Fruit fly (Drosophila melanogaster) whole organism, embryonic: ENCODE results near the gene mrva.

ENCODE experiments used
- BtbVII ChIP-seq: fragments of 200-800 bp; sonication (Bioruptor generic); optimal IDR thresholded peaks from 3 replicates; lab custom pipeline; 2017; ENCODE audit warnings: missing biosample characterization, mild to moderate bottlenecking, missing genetic modification characterization
- Bteb2 ChIP-seq: fragments of 200-800 bp; sonication (Bioruptor generic); optimal IDR thresholded peaks from 2 replicates; lab custom pipeline; 2016; ENCODE audit warnings: missing biosample characterization, missing genetic modification characterization
- CG10321 ChIP-seq: fragments of 200-800 bp; sonication (Bioruptor generic); IDR thresholded peaks from 2 replicates; pipeline ENCODE4 v1.3.6; 2022; ENCODE audit warnings: missing biosample characterization, missing genetic modification characterization
- CG11093 ChIP-seq: fragments of 200-800 bp; sonication (Bioruptor generic); IDR thresholded peaks from 3 replicates; pipeline ENCODE4 v1.3.6; 2022; ENCODE audit warnings: missing biosample characterization, missing genetic modification characterization
- CG11247 ChIP-seq: fragments of 200-800 bp; sonication (Bioruptor generic); IDR thresholded peaks from 2 replicates; pipeline ENCODE4 v1.3.6; 2022; ENCODE audit warnings: missing biosample characterization, missing genetic modification characterization
- CG12155 ChIP-seq: fragments of 200-800 bp; sonication (Bioruptor generic); optimal IDR thresholded peaks from 3 replicates; lab custom pipeline; 2016; ENCODE audit warnings: missing biosample characterization, missing genetic modification characterization
- CG12659 ChIP-seq: fragments of 200-800 bp; sonication (Bioruptor generic); optimal IDR thresholded peaks from 3 replicates; lab custom pipeline; 2017; ENCODE audit warnings: mild to moderate bottlenecking, missing biosample characterization, missing genetic modification reagents, missing genetic modification characterization
- CG13894 ChIP-seq: fragments of 200-800 bp; sonication (Bioruptor generic); optimal IDR thresholded peaks from 3 replicates; lab custom pipeline; 2018; ENCODE audit warnings: missing biosample characterization, mild to moderate bottlenecking, missing genetic modification characterization, moderate library complexity
- CG14014 ChIP-seq: fragments of 200-800 bp; sonication (Bioruptor generic); IDR thresholded peaks from 2 replicates; pipeline ENCODE4 v1.3.6; 2022; ENCODE audit warnings: missing biosample characterization, missing genetic modification characterization
- CG15514 ChIP-seq: fragments of 200-800 bp; sonication (Bioruptor generic); optimal IDR thresholded peaks from 3 replicates; lab custom pipeline; 2017; ENCODE audit warnings: missing biosample characterization, missing genetic modification characterization, mild to moderate bottlenecking, moderate library complexity, missing genetic modification reagents
- CG15696 ChIP-seq: fragments of 200-800 bp; sonication (Bioruptor generic); optimal IDR thresholded peaks from 2 replicates; lab custom pipeline; 2019; ENCODE audit warnings: missing biosample characterization, mild to moderate bottlenecking, missing genetic modification characterization, moderate library complexity
- CG17829 ChIP-seq: fragments of 200-800 bp; optimal IDR thresholded peaks from 2 replicates; lab custom pipeline; 2019; ENCODE audit warnings: missing biosample characterization, mild to moderate bottlenecking, missing genetic modification characterization, moderate library complexity
- CG18476 ChIP-seq: fragments of 200-800 bp; sonication (Bioruptor generic); optimal IDR thresholded peaks from 2 replicates; lab custom pipeline; 2016; ENCODE audit warnings: missing biosample characterization, mild to moderate bottlenecking, missing genetic modification characterization
- CG2129 ChIP-seq: fragments of 200-800 bp; sonication (Bioruptor generic); IDR thresholded peaks from 2 replicates; pipeline ENCODE4 v1.3.6; 2022; ENCODE audit warnings: missing biosample characterization, missing genetic modification characterization; ENCODE audit not compliant: partially characterized antibody
- CG33557 ChIP-seq: fragments of 200-800 bp; sonication (Bioruptor generic); optimal IDR thresholded peaks from 2 replicates; lab custom pipeline; 2019; ENCODE audit warnings: missing biosample characterization, mild to moderate bottlenecking, missing genetic modification characterization, moderate library complexity
- CG3407 ChIP-seq: fragments of 200-800 bp; sonication (Bioruptor generic); optimal IDR thresholded peaks from 2 replicates; lab custom pipeline; 2018; ENCODE audit warnings: missing biosample characterization, mild to moderate bottlenecking, missing genetic modification characterization
- CG4854 ChIP-seq: fragments of 200-800 bp; sonication (Bioruptor generic); optimal IDR thresholded peaks from 2 replicates; lab custom pipeline; 2016; ENCODE audit warnings: missing biosample characterization, missing genetic modification characterization, inconsistent platforms
- CG8388 ChIP-seq: fragments of 200-800 bp; sonication (Bioruptor generic); optimal IDR thresholded peaks from 2 replicates; lab custom pipeline; 2019; ENCODE audit warnings: missing biosample characterization, mild to moderate bottlenecking, missing genetic modification characterization, moderate library complexity
- CG8765 ChIP-seq: fragments of 200-800 bp; sonication (Bioruptor generic); IDR thresholded peaks from 2 replicates; pipeline ENCODE4 v1.3.6; 2022; ENCODE audit warnings: missing biosample characterization, missing genetic modification characterization
- Camta ChIP-seq: fragments of 200-800 bp; sonication (Bioruptor generic); optimal IDR thresholded peaks from 2 replicates; lab custom pipeline; 2016; ENCODE audit warnings: missing biosample characterization, missing genetic modification characterization
- CkIIα-i1 ChIP-seq: fragments of 200-800 bp; sonication (Bioruptor generic); IDR thresholded peaks from 2 replicates; pipeline ENCODE4 v1.3.6; 2022; ENCODE audit warnings: missing biosample characterization, missing genetic modification characterization
- Dad ChIP-seq: fragments of 200-800 bp; sonication (Bioruptor generic); optimal IDR thresholded peaks from 3 replicates; lab custom pipeline; 2016; ENCODE audit warnings: missing biosample characterization, missing genetic modification characterization
- E2f2 ChIP-seq: fragments of 200-800 bp; sonication (Bioruptor generic); IDR thresholded peaks from 2 replicates; pipeline ENCODE4 v1.3.6; 2022; ENCODE audit warnings: missing biosample characterization, missing genetic modification characterization
- Hmr ChIP-seq: fragments of 200-800 bp; sonication (Bioruptor generic); optimal IDR thresholded peaks from 3 replicates; lab custom pipeline; 2017; ENCODE audit warnings: mild to moderate bottlenecking, missing biosample characterization, missing genetic modification reagents, missing genetic modification characterization
- NK7.1 ChIP-seq: fragments of 200-800 bp; sonication (Bioruptor generic); optimal IDR thresholded peaks from 3 replicates; lab custom pipeline; 2016; ENCODE audit warnings: missing biosample characterization, missing genetic modification characterization
- Nf-YB ChIP-seq: fragments of 200-800 bp; sonication (Bioruptor generic); optimal IDR thresholded peaks from 3 replicates; lab custom pipeline; 2019; ENCODE audit warnings: missing biosample characterization, mild to moderate bottlenecking, missing genetic modification characterization, moderate library complexity
- Oaz ChIP-seq: fragments of 200-800 bp; sonication (Bioruptor generic); IDR thresholded peaks from 2 replicates; pipeline ENCODE4 v1.3.6; 2022; ENCODE audit warnings: missing biosample characterization, missing genetic modification characterization
- Opbp ChIP-seq: fragments of 200-800 bp; sonication (Bioruptor generic); IDR thresholded peaks from 3 replicates; pipeline ENCODE4 v1.3.6; 2022; ENCODE audit warnings: missing biosample characterization, missing genetic modification characterization; ENCODE audit not compliant: partially characterized antibody
- Rx ChIP-seq: fragments of 200-800 bp; sonication (Bioruptor generic); IDR thresholded peaks from 2 replicates; pipeline ENCODE4 v1.3.6; 2022; ENCODE audit warnings: missing biosample characterization, missing genetic modification characterization
- TFAM ChIP-seq: fragments of 200-800 bp; sonication (Bioruptor generic); optimal IDR thresholded peaks from 2 replicates; lab custom pipeline; 2017; ENCODE audit warnings: missing biosample characterization, missing genetic modification characterization, inconsistent platforms
- Tbp ChIP-seq: fragments of >200 bp; optimal IDR thresholded peaks from 2 replicates; lab custom pipeline; 2018; ENCODE audit warnings: missing biosample characterization, missing genetic modification characterization
- Xrp1 ChIP-seq: fragments of 200-800 bp; sonication (Bioruptor generic); IDR thresholded peaks from 2 replicates; pipeline ENCODE4 v1.3.6; 2022; ENCODE audit warnings: missing biosample characterization, missing genetic modification characterization
- aop ChIP-seq: fragments of 200-800 bp; sonication (Bioruptor generic); IDR thresholded peaks from 2 replicates; pipeline ENCODE4 v1.3.6; 2022; ENCODE audit warnings: missing biosample characterization, missing genetic modification characterization
- az2 ChIP-seq: fragments of 200-800 bp; sonication (Bioruptor generic); optimal IDR thresholded peaks from 3 replicates; lab custom pipeline; 2016; ENCODE audit warnings: missing biosample characterization, missing genetic modification characterization
- dimm ChIP-seq: fragments of 200-800 bp; sonication (Bioruptor generic); IDR thresholded peaks from 2 replicates; pipeline ENCODE4 v1.3.6; 2022; ENCODE audit warnings: missing biosample characterization, missing genetic modification characterization
- ems ChIP-seq: fragments of 200-800 bp; sonication (Bioruptor generic); optimal IDR thresholded peaks from 3 replicates; lab custom pipeline; 2016; ENCODE audit warnings: missing biosample characterization, missing genetic modification characterization
- eve ChIP-seq, 2 experiments: fragments of >200 bp; optimal IDR thresholded peaks; 2 replicates each; lab custom pipeline; 2017; ENCODE audit warnings: missing biosample characterization in 2 of 2, missing genetic modification characterization in 2 of 2
- ewg ChIP-seq: fragments of 200-800 bp; sonication (Bioruptor generic); optimal IDR thresholded peaks from 3 replicates; lab custom pipeline; 2017; ENCODE audit warnings: mild to moderate bottlenecking, missing biosample characterization, missing genetic modification reagents, missing genetic modification characterization
- fd102C ChIP-seq: fragments of 200-800 bp; sonication (Bioruptor generic); optimal IDR thresholded peaks from 2 replicates; lab custom pipeline; 2018; ENCODE audit warnings: missing biosample characterization, mild to moderate bottlenecking, missing genetic modification characterization, moderate library complexity
- fu2 ChIP-seq: fragments of 200-800 bp; sonication (Bioruptor generic); optimal IDR thresholded peaks from 2 replicates; lab custom pipeline; 2016; ENCODE audit warnings: missing biosample characterization, missing genetic modification characterization
- insv ChIP-seq, 2 experiments: fragments of 200-800 bp; sonication (Bioruptor generic); optimal IDR thresholded peaks; 3 replicates each; lab custom pipeline; 2016 to 2018; ENCODE audit warnings: missing biosample characterization in 2 of 2, missing genetic modification characterization in 2 of 2
- lilli ChIP-seq: fragments of 200-800 bp; sonication (Bioruptor generic); optimal IDR thresholded peaks from 3 replicates; lab custom pipeline; 2016; ENCODE audit warnings: missing biosample characterization, missing genetic modification characterization
- mam ChIP-seq: fragments of 200-800 bp; sonication (Bioruptor generic); optimal IDR thresholded peaks from 3 replicates; lab custom pipeline; 2016; ENCODE audit warnings: missing biosample characterization, missing genetic modification characterization
- mld ChIP-seq: fragments of 200-800 bp; sonication (Bioruptor generic); IDR thresholded peaks from 3 replicates; pipeline ENCODE4 v1.3.6; 2022; ENCODE audit warnings: missing biosample characterization, missing genetic modification characterization; ENCODE audit not compliant: partially characterized antibody
- org-1 ChIP-seq: fragments of 200-800 bp; sonication (Bioruptor generic); optimal IDR thresholded peaks from 2 replicates; lab custom pipeline; 2017; ENCODE audit warnings: missing biosample characterization, missing genetic modification characterization
- peb ChIP-seq: fragments of 200-800 bp; sonication (Bioruptor generic); IDR thresholded peaks from 2 replicates; pipeline ENCODE4 v1.3.6; 2022; ENCODE audit warnings: missing biosample characterization, missing genetic modification characterization
- run ChIP-seq: fragments of 200-800 bp; sonication (Bioruptor generic); optimal IDR thresholded peaks from 3 replicates; lab custom pipeline; 2018; ENCODE audit warnings: missing biosample characterization, mild to moderate bottlenecking, missing genetic modification characterization
- sens ChIP-seq: fragments of 200-800 bp; sonication (Bioruptor generic); peaks from one replicate; lab custom pipeline; 2016; ENCODE audit warnings: missing biosample characterization, missing genetic modification characterization
- sim ChIP-seq: fragments of 200-800 bp; sonication (Bioruptor generic); IDR thresholded peaks from 2 replicates; pipeline ENCODE4 v1.3.6; 2022; ENCODE audit warnings: missing biosample characterization, missing genetic modification characterization
- sisA ChIP-seq: fragments of 200-800 bp; sonication (Bioruptor generic); IDR thresholded peaks from 2 replicates; pipeline ENCODE4 v1.3.6; 2022; ENCODE audit warnings: missing biosample characterization, missing genetic modification characterization
- stwl ChIP-seq: fragments of 200-800 bp; sonication (Bioruptor generic); optimal IDR thresholded peaks from 3 replicates; lab custom pipeline; 2018; ENCODE audit warnings: missing biosample characterization, mild to moderate bottlenecking, missing genetic modification characterization, moderate library complexity

mrva gene

DNA sequence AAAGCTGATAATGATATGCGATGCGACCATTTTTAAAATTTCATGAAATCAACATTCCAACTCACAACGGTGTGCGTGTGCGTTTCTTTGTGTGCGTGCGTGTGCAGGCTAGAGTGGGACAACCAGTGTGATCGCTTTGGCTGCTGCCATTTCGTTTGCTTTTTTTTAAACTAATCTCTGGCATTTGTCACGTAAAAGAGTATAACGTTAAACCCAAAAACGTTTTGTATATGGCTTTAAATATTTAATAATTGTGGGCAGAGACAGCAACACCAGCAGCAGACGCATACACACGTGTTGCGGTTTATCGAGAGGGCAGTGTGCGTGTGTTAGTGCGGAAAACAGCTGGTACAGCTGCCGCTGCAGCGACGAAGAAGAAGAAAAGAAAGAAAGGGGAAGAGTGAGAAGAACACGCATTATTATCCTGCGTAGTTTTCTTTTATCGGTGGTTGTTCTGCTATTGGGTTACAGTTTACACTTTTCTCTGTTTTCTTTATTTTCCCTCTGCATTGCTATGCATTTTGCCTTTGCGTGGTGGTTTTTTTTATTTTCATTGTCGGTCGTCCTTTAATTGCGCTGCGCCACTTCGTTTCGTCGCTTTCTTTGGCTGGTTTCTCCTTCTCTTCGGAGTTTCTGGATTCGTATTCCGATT is 41.7 kb upstream of the mrva start (continued):
- no peak for TF ChIP-seq CG11247 (GFP tag; lab: Robert Waterston, UW)
- no peak for TF ChIP-seq CG11093 (GFP tag; lab: Robert Waterston, UW)
- TF ChIP-seq CkIIα-i1 (GFP tag; lab: Robert Waterston, UW) = no peak
- TF ChIP-seq CG33557 (GFP tag; lab: Kevin White, UChicago) = no peak
- no peak for TF ChIP-seq Nf-YB (GFP tag; lab: Kevin White, UChicago)
- no peak for TF ChIP-seq Camta (GFP tag; lab: Kevin White, UChicago)
- TF ChIP-seq CG15514 (GFP tag; lab: Kevin White, UChicago) = peak; percentile 42
- TF ChIP-seq Oaz (GFP tag; lab: Robert Waterston, UW) = no peak
- peak; percentile 88 for TF ChIP-seq run (tag; lab: Kevin White, UChicago)
- no peak for TF ChIP-seq mld
- no peak for TF ChIP-seq fu2 (GFP tag; lab: Kevin White, UChicago)
- TF ChIP-seq TFAM = no peak
- no peak for TF ChIP-seq stwl (tag; lab: Kevin White, UChicago)
- TF ChIP-seq CG18476 = no peak
- TF ChIP-seq insv (GFP tag; optimal IDR thresholded peaks at IDR 0.05; lab: Kevin White, UChicago) = peak in 1 of 2 experiments; percentile 11
- no peak for TF ChIP-seq ewg (GFP tag; lab: Kevin White, UChicago)
- TF ChIP-seq ems (GFP tag; lab: Kevin White, UChicago) = no peak
- TF ChIP-seq Rx (GFP tag; lab: Robert Waterston, UW) = no peak
- no peak for TF ChIP-seq CG2129 (GFP tag; lab: Robert Waterston, UW)
- TF ChIP-seq Hmr (GFP tag; lab: Kevin White, UChicago) = no peak
- 0 out of 3 replicates have a peak, but pooled peaks have one; percentile 4 for TF ChIP-seq Opbp (GFP tag; lab: Robert Waterston, UW)
- TF ChIP-seq CG17829 (tag; lab: Kevin White, UChicago) = peak; percentile 19
- no peak for TF ChIP-seq sisA (GFP tag; lab: Robert Waterston, UW)
- TF ChIP-seq CG4854 (GFP tag; lab: Kevin White, UChicago) = no peak
- peak; percentile 53 for TF ChIP-seq sens
- no peak for TF ChIP-seq eve (GFP tag; optimal IDR thresholded peaks at IDR 0.05; lab: Kevin White, UChicago)
- peak; percentile 96 for TF ChIP-seq CG10321
- TF ChIP-seq CG12659 (GFP tag; lab: Kevin White, UChicago) = peak; percentile 37
- TF ChIP-seq E2f2 (GFP tag; lab: Robert Waterston, UW) = no peak
- no peak for TF ChIP-seq mam
- no peak for TF ChIP-seq NK7.1
- TF ChIP-seq BtbVII (GFP tag; lab: Kevin White, UChicago) = no peak
- TF ChIP-seq lilli (GFP tag; lab: Kevin White, UChicago) = no peak
- TF ChIP-seq CG8388 (GFP tag; lab: Kevin White, UChicago) = no peak
- TF ChIP-seq sim (GFP tag; lab: Robert Waterston, UW) = no peak
- TF ChIP-seq Tbp (GFP tag; lab: Kevin White, UChicago) = no peak
- TF ChIP-seq CG14014 (GFP tag; lab: Robert Waterston, UW) = no peak
- no peak for TF ChIP-seq Xrp1
- TF ChIP-seq org-1 (GFP tag; lab: Kevin White, UChicago) = no peak
- TF ChIP-seq peb (GFP tag; lab: Robert Waterston, UW) = no peak
- TF ChIP-seq CG8765 (GFP tag; lab: Robert Waterston, UW) = no peak
- no peak for TF ChIP-seq Dad (GFP tag; lab: Kevin White, UChicago)
- no peak for TF ChIP-seq dimm
- no peak for TF ChIP-seq Bteb2
- no peak for TF ChIP-seq CG12155 (GFP tag; lab: Kevin White, UChicago)
- TF ChIP-seq CG13894 (tag; lab: Kevin White, UChicago) = no peak
- TF ChIP-seq az2 (GFP tag; lab: Kevin White, UChicago) = no peak
- TF ChIP-seq fd102C = no peak
- TF ChIP-seq aop (GFP tag; lab: Robert Waterston, UW) = no peak
- TF ChIP-seq CG3407 (GFP tag; lab: Kevin White, UChicago) = no peak
- peak; percentile 24 for TF ChIP-seq CG15696 (tag; lab: Kevin White, UChicago)
